Worm (Caenorhabditis elegans) whole organism, young adult: ENCODE data around the gene srlf-21.

ENCODE experiments used
- B0336.3 ChIP-seq: fragments of 200-800 bp; sonication (Bioruptor generic); IDR thresholded peaks from 2 replicates; pipeline ENCODE4 v1.3.6; 2022; ENCODE audit warnings: missing genetic modification characterization, missing compliant biosample characterization
- ets-4 ChIP-seq: fragments of 200-800 bp; sonication (Bioruptor generic); optimal IDR thresholded peaks from 2 replicates; lab custom pipeline; 2018; ENCODE audit warnings: mild to moderate bottlenecking, missing genetic modification characterization, missing compliant biosample characterization
- hrde-1 ChIP-seq: sonication (generic microtip); optimal IDR thresholded peaks from 2 replicates; lab custom pipeline; 2016; ENCODE audit warnings: missing genetic modification characterization, mild to moderate bottlenecking, missing compliant biosample characterization, moderate library complexity, missing genotype, missing genetic modification reagents, borderline replicate concordance
- lag-1 ChIP-seq: fragments of 200-800 bp; sonication (Bioruptor generic); IDR thresholded peaks from 2 replicates; pipeline ENCODE4 v1.3.6; 2022; ENCODE audit warnings: missing genetic modification reagents, missing genetic modification characterization, missing compliant biosample characterization
- lsl-1 ChIP-seq: fragments of 200-800 bp; sonication (Bioruptor generic); optimal IDR thresholded peaks from 2 replicates; lab custom pipeline; 2018; ENCODE audit warnings: mild to moderate bottlenecking, missing genetic modification characterization, moderate library complexity, missing compliant biosample characterization
- mes-4 ChIP-seq: sonication (generic microtip); optimal IDR thresholded peaks from 2 replicates; lab custom pipeline; 2016; ENCODE audit warnings: missing genotype, missing genetic modification characterization, missing compliant biosample characterization
- tbx-9 ChIP-seq: sonication (generic microtip); optimal IDR thresholded peaks from 2 replicates; lab custom pipeline; 2016; ENCODE audit warnings: borderline replicate concordance, missing genetic modification characterization, inconsistent platforms, missing compliant biosample characterization
- zim-3 ChIP-seq: sonication (generic microtip); optimal IDR thresholded peaks from 2 replicates; lab custom pipeline; 2017; ENCODE audit warnings: mild to moderate bottlenecking, missing genetic modification characterization, moderate library complexity, missing compliant biosample characterization
- ztf-22 ChIP-seq: fragments of 200-800 bp; sonication (Bioruptor generic); optimal IDR thresholded peaks from 2 replicates; lab custom pipeline; 2018; ENCODE audit warnings: mild to moderate bottlenecking, missing genetic modification characterization, moderate library complexity, missing compliant biosample characterization

DNA sequence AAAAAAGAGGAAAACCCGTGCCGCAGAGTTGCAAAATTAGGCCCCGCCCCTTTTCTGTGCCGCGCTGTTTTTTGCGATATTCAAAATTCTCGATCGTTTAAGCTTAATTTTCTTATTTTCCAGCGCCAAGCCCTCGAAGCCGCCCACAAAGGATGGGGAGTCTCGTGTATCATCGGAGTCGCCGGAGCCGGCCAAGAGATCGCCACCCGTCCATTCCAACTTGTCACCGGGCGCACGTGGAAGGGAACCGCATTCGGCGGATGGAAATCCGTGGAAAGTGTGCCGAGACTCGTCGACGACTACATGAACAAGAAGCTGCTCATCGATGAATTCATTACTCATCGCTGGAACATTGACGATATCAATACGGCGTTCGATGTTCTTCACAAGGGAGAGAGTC lies 25.4 kb upstream of the srlf-21 start:
- no peak for TF ChIP-seq hrde-1 (tag; lab: Kevin White, UChicago)
- no peak for TF ChIP-seq ztf-22 (GFP tag; lab: Kevin White, UChicago)
- TF ChIP-seq tbx-9 (tag; lab: Kevin White, UChicago): no peak
- no peak for TF ChIP-seq lsl-1 (GFP tag; lab: Kevin White, UChicago)
- no peak for TF ChIP-seq ets-4 (GFP tag; lab: Kevin White, UChicago)
- TF ChIP-seq zim-3 (tag; lab: Kevin White, UChicago): no peak
- no peak for TF ChIP-seq mes-4 (tag; lab: Kevin White, UChicago)
- no peak for TF ChIP-seq lag-1
- no peak for TF ChIP-seq B0336.3 (GFP tag; lab: Robert Waterston, UW)
